Worm (Caenorhabditis elegans) whole organism, L4 larva: Measurements from ENCODE around the gene nrf-6.

ENCODE experiments used
- F44E2.7 ChIP-seq: fragments of 200-800 bp; sonication (Bioruptor generic); IDR thresholded peaks from 2 replicates; pipeline ENCODE4 v2.1.2; 2022; ENCODE audit warnings: missing genetic modification characterization, missing compliant biosample characterization
- ZK337.2 ChIP-seq: fragments of 200-800 bp; sonication (Bioruptor generic); IDR thresholded peaks from 2 replicates; pipeline ENCODE4 v1.3.6; 2022; ENCODE audit warnings: missing genetic modification reagents, missing genetic modification characterization, missing compliant biosample characterization
- aha-1 ChIP-seq: fragments of 150-350 bp; peaks from one replicate; lab custom pipeline; 2014; ENCODE audit warnings: missing biosample characterization, missing genetic modification characterization
- aly-2 ChIP-seq: sonication (generic microtip); optimal IDR thresholded peaks from 2 replicates; lab custom pipeline; 2018; ENCODE audit warnings: missing biosample characterization, missing genetic modification characterization
- arid-1 ChIP-seq: fragments of 200-800 bp; sonication (Bioruptor generic); conservative IDR thresholded peaks from 2 replicates; pipeline ENCODE4 v1.3.6; 2022; ENCODE audit warnings: missing genetic modification reagents, missing genetic modification characterization, missing compliant biosample characterization
- attf-4 ChIP-seq: sonication (generic microtip); optimal IDR thresholded peaks from 3 replicates; lab custom pipeline; 2017; ENCODE audit warnings: missing biosample characterization, missing genetic modification characterization
- ceh-20 ChIP-seq: fragments of 200-800 bp; sonication (Bioruptor generic); IDR thresholded peaks from 2 replicates; pipeline ENCODE4 v1.3.6; 2022; ENCODE audit warnings: missing genetic modification reagents, missing genetic modification characterization, missing compliant biosample characterization
- ceh-44 ChIP-seq: fragments of 200-800 bp; sonication (Bioruptor generic); IDR thresholded peaks from 2 replicates; pipeline ENCODE4 v1.3.6; 2022; ENCODE audit warnings: missing genetic modification reagents, missing genetic modification characterization, missing compliant biosample characterization
- ceh-82 ChIP-seq: sonication (generic microtip); optimal IDR thresholded peaks from 2 replicates; lab custom pipeline; 2017; ENCODE audit warnings: missing biosample characterization, missing genetic modification characterization
- ces-1 ChIP-seq: fragments of 150-350 bp; sonication (generic microtip); optimal IDR thresholded peaks from 4 replicates; lab custom pipeline; 2014; ENCODE audit warnings: missing biosample characterization, missing genetic modification reagents, missing genetic modification characterization
- ctbp-1 ChIP-seq: fragments of 200-800 bp; sonication (Bioruptor generic); IDR thresholded peaks from 2 replicates; pipeline ENCODE4 v1.3.6; 2022; ENCODE audit warnings: missing genetic modification reagents, missing genetic modification characterization, missing compliant biosample characterization
- daf-16 ChIP-seq, 3 experiments: sonication (generic microtip); optimal IDR thresholded peaks; 2 replicates each; lab custom pipeline; 2016 to 2017; ENCODE audit warnings: missing genetic modification characterization in 3 of 3, missing genetic modification reagents in 3 of 3, mild to moderate bottlenecking in 2 of 3, missing compliant biosample characterization in 2 of 3, missing biosample characterization in 1 of 3, moderate library complexity in 1 of 3
- dmd-6 ChIP-seq: fragments of 200-800 bp; sonication (Bioruptor generic); IDR thresholded peaks from 2 replicates; pipeline ENCODE4 v1.3.6; 2022; ENCODE audit warnings: missing genetic modification reagents, missing genetic modification characterization, missing compliant biosample characterization
- dmd-9 ChIP-seq: fragments of 200-800 bp; sonication (Bioruptor generic); IDR thresholded peaks from 2 replicates; pipeline ENCODE4 v1.3.6; 2022; ENCODE audit warnings: missing genetic modification reagents, missing genetic modification characterization, missing compliant biosample characterization
- duxl-1 ChIP-seq: sonication (generic microtip); optimal IDR thresholded peaks from 2 replicates; lab custom pipeline; 2016; ENCODE audit warnings: mild to moderate bottlenecking, missing genetic modification characterization, moderate library complexity, missing compliant biosample characterization; ENCODE audit not compliant: poor library complexity
- dve-1 ChIP-seq: sonication (generic microtip); optimal IDR thresholded peaks from 2 replicates; lab custom pipeline; 2017; ENCODE audit warnings: antibody characterized with exemption, mild to moderate bottlenecking, missing genetic modification characterization, missing compliant biosample characterization; ENCODE audit not compliant: insufficient read depth
- fkh-10 ChIP-seq: fragments of 150-350 bp; optimal IDR thresholded peaks from 2 replicates; lab custom pipeline; 2014; ENCODE audit warnings: missing biosample characterization, missing genetic modification reagents, missing genetic modification characterization
- gei-8 ChIP-seq: fragments of 200-800 bp; sonication (Bioruptor generic); optimal IDR thresholded peaks from 2 replicates; lab custom pipeline; 2018; ENCODE audit warnings: mild to moderate bottlenecking, missing genetic modification characterization, missing compliant biosample characterization
- hlh-11 ChIP-seq: fragments of 200-800 bp; sonication (Bioruptor generic); optimal IDR thresholded peaks from 2 replicates; lab custom pipeline; 2018; ENCODE audit warnings: mild to moderate bottlenecking, missing genetic modification characterization, missing compliant biosample characterization
- hlh-30 ChIP-seq: sonication (generic microtip); optimal IDR thresholded peaks from 2 replicates; lab custom pipeline; 2017; ENCODE audit warnings: antibody characterized with exemption, mild to moderate bottlenecking, missing genetic modification characterization, missing compliant biosample characterization; ENCODE audit not compliant: insufficient read depth
- lin-38 ChIP-seq: fragments of 200-800 bp; sonication (Bioruptor generic); IDR thresholded peaks from 2 replicates; pipeline ENCODE4 v1.3.6; 2022; ENCODE audit warnings: missing genetic modification reagents, missing genetic modification characterization, missing compliant biosample characterization
- lin-39 ChIP-seq: fragments of 150-350 bp; optimal IDR thresholded peaks from 2 replicates; lab custom pipeline; 2014; ENCODE audit warnings: missing biosample characterization, missing genetic modification reagents, missing genetic modification characterization
- lsy-2 ChIP-seq, 2 experiments: fragments of 150-350 bp in 1 of 2; sonication (generic microtip) in 1 of 2; optimal IDR thresholded peaks; 2 replicates each; lab custom pipeline; 2014 to 2017; ENCODE audit warnings: missing biosample characterization in 2 of 2, missing genetic modification characterization in 2 of 2
- mdl-1 ChIP-seq, 2 experiments: fragments of 150-350 bp in 1 of 2; sonication (generic microtip) in 1 of 2; optimal IDR thresholded peaks; 2 replicates each; lab custom pipeline; 2014 to 2017; ENCODE audit warnings: missing biosample characterization in 2 of 2, missing genetic modification characterization in 2 of 2
- mdt-29 ChIP-seq: fragments of 200-800 bp; sonication (Bioruptor generic); IDR thresholded peaks from 2 replicates; pipeline ENCODE4 v1.3.6; 2022; ENCODE audit warnings: missing genetic modification reagents, missing genetic modification characterization, missing compliant biosample characterization
- mxl-3 ChIP-seq: fragments of 200-800 bp; sonication (Bioruptor generic); optimal IDR thresholded peaks from 2 replicates; lab custom pipeline; 2018; ENCODE audit warnings: mild to moderate bottlenecking, missing genetic modification characterization, missing compliant biosample characterization
- nhr-25 ChIP-seq: sonication (generic microtip); optimal IDR thresholded peaks from 2 replicates; lab custom pipeline; 2017; ENCODE audit warnings: missing genetic modification characterization, mild to moderate bottlenecking, missing compliant biosample characterization, antibody characterized with exemption, moderate library complexity, borderline replicate concordance; ENCODE audit not compliant: insufficient read depth
- nhr-28 ChIP-seq: fragments of 150-350 bp; optimal IDR thresholded peaks from 2 replicates; lab custom pipeline; 2014; ENCODE audit warnings: missing biosample characterization, missing genetic modification characterization
- nhr-48 ChIP-seq: sonication (generic microtip); optimal IDR thresholded peaks from 2 replicates; lab custom pipeline; 2016; ENCODE audit warnings: mild to moderate bottlenecking, missing genetic modification characterization, missing compliant biosample characterization
- nhr-6 ChIP-seq: fragments of 150-350 bp; optimal IDR thresholded peaks from 2 replicates; lab custom pipeline; 2014; ENCODE audit warnings: missing biosample characterization, missing genetic modification characterization
- nhr-77 ChIP-seq: fragments of 150-350 bp; optimal IDR thresholded peaks from 2 replicates; lab custom pipeline; 2014; ENCODE audit warnings: missing biosample characterization, missing genetic modification characterization
- php-3 ChIP-seq: fragments of 200-800 bp; sonication (Bioruptor generic); IDR thresholded peaks from 2 replicates; pipeline ENCODE4 v1.3.6; 2022; ENCODE audit warnings: missing genetic modification reagents, missing genetic modification characterization, missing compliant biosample characterization
- pqm-1 ChIP-seq: sonication (generic microtip); optimal IDR thresholded peaks from 2 replicates; lab custom pipeline; 2017; ENCODE audit warnings: missing biosample characterization, missing genetic modification characterization
- tra-1 ChIP-seq: fragments of 200-800 bp; sonication (Bioruptor generic); IDR thresholded peaks from 2 replicates; pipeline ENCODE4 v1.3.6; 2022; ENCODE audit warnings: missing genetic modification reagents, missing genetic modification characterization, missing compliant biosample characterization
- zfp-2 ChIP-seq: sonication (generic microtip); optimal IDR thresholded peaks from 2 replicates; lab custom pipeline; 2016; ENCODE audit warnings: mild to moderate bottlenecking, missing genetic modification characterization, missing compliant biosample characterization
- ztf-11 ChIP-seq: fragments of 150-350 bp; optimal IDR thresholded peaks from 2 replicates; lab custom pipeline; 2014; ENCODE audit warnings: missing biosample characterization, missing genetic modification characterization

nrf-6 gene

DNA sequence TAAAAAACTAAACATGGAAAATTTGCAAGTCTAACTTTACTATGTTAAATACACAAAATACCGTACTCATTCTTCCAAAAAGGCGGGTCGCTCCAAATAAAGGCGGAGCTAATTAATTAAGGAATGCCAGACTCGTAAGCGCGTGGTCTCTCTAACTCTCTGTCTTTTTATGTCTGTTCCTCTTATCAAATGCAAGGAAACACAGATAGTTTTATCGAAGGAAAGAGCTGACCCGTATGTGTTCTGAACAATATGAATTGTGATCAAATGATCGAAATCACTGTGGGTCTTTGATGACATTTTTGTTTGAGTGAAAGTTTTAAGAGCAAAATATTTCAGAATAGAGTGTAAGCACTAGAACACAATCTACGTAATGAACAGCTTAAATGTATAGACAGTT is 31.1 kb downstream of the nrf-6 start:
- TF ChIP-seq hlh-11 (peak; percentile 81), nhr-48 (tag; lab: Kevin White, UChicago) (peak; percentile 49), arid-1 (GFP tag; lab: Robert Waterston, UW) (no peak), dve-1 (tag; lab: Kevin White, UChicago) (peak; percentile 74), php-3 (GFP tag; lab: Robert Waterston, UW) (0 out of 2 replicates have a peak, but pooled peaks have one; percentile 6), nhr-28 (tag; lab: Kevin White, UChicago) (peak; percentile 48), ceh-20 (GFP tag; lab: Robert Waterston, UW) (no peak), dmd-6 (GFP tag; lab: Robert Waterston, UW) (peak; percentile 88), daf-16 (GFP tag; optimal IDR thresholded peaks at IDR 0.05; lab: Kevin White, UChicago) (no peak), daf-16 (tag; optimal IDR thresholded peaks at IDR 0.05; lab: Kevin White, UChicago) (peak; percentile 43), mdl-1 (tag; optimal IDR thresholded peaks at IDR 0.05; lab: Kevin White, UChicago) (peak in 1 of 2 experiments; percentile 33), tra-1 (GFP tag; lab: Robert Waterston, UW) (0 out of 2 replicates have a peak, but pooled peaks have one; percentile 33), aha-1 (tag; lab: Kevin White, UChicago) (no peak), pqm-1 (tag; lab: Kevin White, UChicago) (peak; percentile 68), mdt-29 (no peak), hlh-30 (tag; lab: Kevin White, UChicago) (peak; percentile 66), aly-2 (no peak), nhr-6 (tag; lab: Kevin White, UChicago) (no peak), nhr-25 (tag; lab: Kevin White, UChicago) (no peak), gei-8 (GFP tag; lab: Kevin White, UChicago) (no peak), nhr-77 (tag; lab: Kevin White, UChicago) (no peak)

DNA sequence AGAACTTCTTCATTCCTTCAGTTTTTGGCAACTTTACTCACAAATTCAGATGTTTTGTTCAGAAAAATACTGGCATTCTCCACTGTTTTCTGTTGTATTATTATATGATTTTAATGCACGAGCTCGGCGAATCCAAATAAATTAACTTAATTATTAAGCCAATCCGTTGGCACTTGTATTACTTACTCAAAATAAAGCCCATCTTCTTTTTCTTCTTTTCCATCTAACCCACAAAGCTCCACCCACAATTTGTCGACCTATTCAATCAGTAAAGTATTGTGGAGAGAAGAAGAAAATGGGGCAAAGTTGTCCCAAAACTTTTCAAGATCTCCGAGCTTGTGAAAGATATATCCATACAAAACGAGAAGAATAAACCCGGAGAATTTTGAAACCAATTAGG is 41.2 kb downstream of the nrf-6 start:
- TF ChIP-seq dmd-9 (GFP tag; lab: Robert Waterston, UW) = no peak
- no peak for TF ChIP-seq F44E2.7 (GFP tag; lab: Robert Waterston, UW)
- no peak for TF ChIP-seq tra-1 (GFP tag; lab: Robert Waterston, UW)
- TF ChIP-seq ctbp-1 (GFP tag; lab: Robert Waterston, UW) = no peak

DNA sequence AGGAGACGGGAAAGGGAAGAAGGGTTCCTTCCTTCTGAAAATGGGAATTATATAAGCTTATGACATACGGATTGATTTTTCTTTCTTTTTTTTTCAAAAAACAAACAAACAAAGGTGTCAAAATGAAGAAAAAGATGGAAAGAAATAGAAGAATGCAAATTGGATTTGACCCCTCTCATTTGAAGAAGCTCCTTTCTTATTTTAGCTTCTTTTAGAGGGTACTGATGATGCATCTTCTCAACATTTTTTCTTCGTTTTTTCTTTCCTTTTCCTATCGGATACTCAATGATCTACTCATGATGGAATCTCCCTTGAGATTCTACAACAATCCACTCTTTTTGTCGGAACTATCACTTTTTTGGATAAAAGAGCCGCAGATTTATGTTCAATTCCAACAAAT is 42.3 kb downstream of the nrf-6 start:
- TF ChIP-seq ZK337.2 = no peak
- peak; percentile 2 for TF ChIP-seq aha-1 (tag; lab: Kevin White, UChicago)
- no peak for TF ChIP-seq ceh-44 (GFP tag; lab: Robert Waterston, UW)
- TF ChIP-seq mxl-3 (GFP tag; lab: Kevin White, UChicago) = no peak
- TF ChIP-seq ceh-82 (tag; lab: Kevin White, UChicago) = no peak
- TF ChIP-seq duxl-1 (tag; lab: Kevin White, UChicago) = no peak
- no peak for TF ChIP-seq ztf-11 (tag; lab: Kevin White, UChicago)
- TF ChIP-seq lin-38 (GFP tag; lab: Robert Waterston, UW) = no peak
- TF ChIP-seq nhr-28 (tag; lab: Kevin White, UChicago) = no peak
- peak; percentile 37 for TF ChIP-seq ces-1 (GFP tag; lab: Kevin White, UChicago)
- TF ChIP-seq gei-8 (GFP tag; lab: Kevin White, UChicago) = no peak
- no peak for TF ChIP-seq attf-4 (tag; lab: Kevin White, UChicago)
- TF ChIP-seq lin-39 (tag; lab: Kevin White, UChicago) = no peak
- TF ChIP-seq hlh-30 (tag; lab: Kevin White, UChicago) = no peak
- TF ChIP-seq lsy-2 (tag; optimal IDR thresholded peaks at IDR 0.05; lab: Kevin White, UChicago) = no peak
- TF ChIP-seq zfp-2 (tag; lab: Kevin White, UChicago) = no peak
- peak; percentile 79 for TF ChIP-seq fkh-10
